Worm (Caenorhabditis elegans): ENCODE measurements around the gene srh-125.
A peak's percentile ranks its signal among the peaks of the same experiment; 100 is the strongest.

Gene srh-125

ce11 chrV:7432441-7433146 lies 44.1 kb downstream of the srh-125 start (continued):
- TF ChIP-seq ceh-32 (tag; optimal IDR thresholded peaks at IDR 0.05; ENCODE audit: poor library complexity): no peak
- no peak for TF ChIP-seq pqm-1 (tag; optimal IDR thresholded peaks at IDR 0.05)
- no peak for TF ChIP-seq hlh-30 (tag; optimal IDR thresholded peaks at IDR 0.05; ENCODE audit: insufficient read depth)
- TF ChIP-seq tra-1 (GFP tag; IDR thresholded peaks at IDR 0.05): peak; percentile 62
- TF ChIP-seq rbr-2 (tag; optimal IDR thresholded peaks at IDR 0.05): no peak
- peak; percentile 87 for TF ChIP-seq sdz-12 (GFP tag; optimal IDR thresholded peaks at IDR 0.05)
- no peak for TF ChIP-seq lin-39 (tag; optimal IDR thresholded peaks at IDR 0.05)
- peak; percentile 40 for TF ChIP-seq spr-1 (tag; optimal IDR thresholded peaks at IDR 0.05)
- TF ChIP-seq pha-4 (GFP tag; IDR thresholded peaks at IDR 0.05): peak; percentile 39; the same call in 1 of the 2 replicates
- no peak for TF ChIP-seq pha-4 (tag; optimal IDR thresholded peaks at IDR 0.05)
- TF ChIP-seq nhr-77 (tag; optimal IDR thresholded peaks at IDR 0.05): no peak
- TF ChIP-seq hmg-1.1 (GFP tag; IDR thresholded peaks at IDR 0.05): no peak
- 0 out of 2 replicates have a peak, but pooled peaks have one; percentile 2 for TF ChIP-seq Y105C5A.15 (GFP tag; IDR thresholded peaks at IDR 0.05)
- TF ChIP-seq php-3 (GFP tag; IDR thresholded peaks at IDR 0.05): peak; percentile 60
- no peak for TF ChIP-seq zip-2 (tag; optimal IDR thresholded peaks at IDR 0.05)
- no peak; the same call in none of the 2 replicates for TF ChIP-seq nhr-41 (GFP tag; IDR thresholded peaks at IDR 0.05)
- TF ChIP-seq fos-1 (tag; optimal IDR thresholded peaks at IDR 0.05): no peak
- no peak for TF ChIP-seq ctbp-1 (GFP tag; IDR thresholded peaks at IDR 0.05)
- no peak for TF ChIP-seq saeg-2 (GFP tag; IDR thresholded peaks at IDR 0.05)
- TF ChIP-seq daf-12 (tag; optimal IDR thresholded peaks at IDR 0.05): no peak
- 0 out of 2 replicates have a peak, but pooled peaks have one; percentile 6 for TF ChIP-seq mdt-29 (GFP tag; IDR thresholded peaks at IDR 0.05)
- no peak for TF ChIP-seq jun-1 (tag; optimal IDR thresholded peaks at IDR 0.05)
- no peak for TF ChIP-seq nhr-25 (tag; optimal IDR thresholded peaks at IDR 0.05; ENCODE audit: borderline replicate concordance, insufficient read depth)
- TF ChIP-seq lin-13 (GFP tag; optimal IDR thresholded peaks at IDR 0.05): no peak
- peak; percentile 29 for TF ChIP-seq Y5F2A.4 (GFP tag; optimal IDR thresholded peaks at IDR 0.05)
- TF ChIP-seq dve-1 (tag; optimal IDR thresholded peaks at IDR 0.05; ENCODE audit: insufficient read depth): peak; percentile 69
- peak; percentile 46; the same call in 1 of the 2 replicates for TF ChIP-seq arid-1 (GFP tag; conservative IDR thresholded peaks at IDR 0.05)
- peak; percentile 38; the same call in 1 of the 2 replicates for TF ChIP-seq Y48G9A.11 (GFP tag; IDR thresholded peaks at IDR 0.05)
- peak; percentile 39 for TF ChIP-seq spr-3 (GFP tag; optimal IDR thresholded peaks at IDR 0.05)
- TF ChIP-seq aly-2 (tag; optimal IDR thresholded peaks at IDR 0.05): no peak
- no peak for TF ChIP-seq zag-1 (tag; optimal IDR thresholded peaks at IDR 0.05)
- TF ChIP-seq lin-29 (GFP tag; IDR thresholded peaks at IDR 0.05): no peak
- peak; percentile 9 to 66; a peak in 1 of 4 replicates for TF ChIP-seq madf-5 (GFP tag; IDR thresholded peaks at IDR 0.05)
- no peak for TF ChIP-seq ceh-82 (tag; optimal IDR thresholded peaks at IDR 0.05)
- 0 out of 2 replicates have a peak, but pooled peaks have one; percentile 27 for TF ChIP-seq Y75B8A.6 (GFP tag; IDR thresholded peaks at IDR 0.05)
- TF ChIP-seq hlh-11 (tag; optimal IDR thresholded peaks at IDR 0.05): peak; percentile 63
- no peak for TF ChIP-seq attf-4 (tag; optimal IDR thresholded peaks at IDR 0.05)
- peak; percentile 68 for TF ChIP-seq nhr-102 (tag; optimal IDR thresholded peaks at IDR 0.05)
- no peak for TF ChIP-seq nhr-6 (tag; optimal IDR thresholded peaks at IDR 0.05)
- TF ChIP-seq mes-2 (tag; optimal IDR thresholded peaks at IDR 0.05; ENCODE audit: poor library complexity, severe bottlenecking): peak; percentile 29
- peak; percentile 90 for TF ChIP-seq aha-1 (tag)
- TF ChIP-seq duxl-1 (tag; optimal IDR thresholded peaks at IDR 0.05; ENCODE audit: poor library complexity): peak; percentile 35
- no peak for TF ChIP-seq F37D6.2 (tag; optimal IDR thresholded peaks at IDR 0.05)
- no peak for TF ChIP-seq vab-7 (GFP tag; IDR thresholded peaks at IDR 0.05)
- TF ChIP-seq nhr-111 (GFP tag; optimal IDR thresholded peaks at IDR 0.05): no peak
- TF ChIP-seq ZK546.5 (tag; optimal IDR thresholded peaks at IDR 0.05): no peak
- no peak for TF ChIP-seq ZK337.2 (GFP tag; IDR thresholded peaks at IDR 0.05)
- no peak for TF ChIP-seq F49E8.2 (tag; optimal IDR thresholded peaks at IDR 0.05; ENCODE audit: borderline replicate concordance)
- no peak for TF ChIP-seq lir-3 (tag; optimal IDR thresholded peaks at IDR 0.05)
